Fruit fly (Drosophila melanogaster): ENCODE data around the gene CG4822.

DNA sequence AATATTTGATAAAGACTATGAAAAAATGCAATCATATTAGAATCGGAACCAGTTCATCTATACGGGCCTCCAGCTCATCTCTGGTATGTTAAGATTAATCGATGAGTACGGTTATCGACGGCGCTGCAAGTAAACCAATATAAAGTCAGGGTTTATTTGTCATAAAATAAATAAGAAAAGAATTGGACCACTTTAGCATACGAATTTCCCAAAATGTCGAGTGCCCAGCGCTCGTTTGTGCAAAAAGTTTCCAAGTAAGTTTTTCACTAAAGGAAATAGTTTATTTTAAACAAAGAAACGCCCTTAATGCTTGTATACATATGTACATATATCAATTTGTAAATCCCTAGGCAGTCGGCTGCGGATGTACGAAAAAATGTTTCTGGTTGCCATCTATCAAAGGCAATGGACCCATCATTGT lies 26.9 kb downstream of the CG4822 start, which contains the start of gene Zir:
- no peak for TF ChIP-seq Hey (tag; optimal IDR thresholded peaks at IDR 0.05)
- no peak for TF ChIP-seq ac (GFP tag; optimal IDR thresholded peaks at IDR 0.05)
- TF ChIP-seq CG1832 (GFP tag; optimal IDR thresholded peaks at IDR 0.05) = no peak
- TF ChIP-seq Dll (GFP tag; IDR thresholded peaks at IDR 0.05; ENCODE audit: partially characterized antibody) = peak; percentile 66; the same call in 2 of the 4 replicates
- TF ChIP-seq CG2889 (GFP tag; IDR thresholded peaks at IDR 0.05) = no peak

Measured in whole organism, embryonic.